Worm (Caenorhabditis elegans) whole organism, L1 larva: ENCODE measurements around the gene F35C11.5.

Experiments
- aha-1 ChIP-seq: fragments of 150-350 bp; optimal IDR thresholded peaks from 2 replicates; lab custom pipeline; 2014; ENCODE audit warnings: missing biosample characterization, missing genetic modification characterization
- aly-2 ChIP-seq: fragments of 150-350 bp; optimal IDR thresholded peaks from 2 replicates; lab custom pipeline; 2014; ENCODE audit warnings: missing biosample characterization, missing genetic modification characterization
- ceh-82 ChIP-seq, 3 experiments: fragments of 150-350 bp in 1 of 3; sonication (generic microtip) in 2 of 3; optimal IDR thresholded peaks; 2 replicates each; lab custom pipeline; 2014 to 2017; ENCODE audit warnings: missing biosample characterization in 3 of 3, missing genetic modification characterization in 3 of 3
- ceh-90 ChIP-seq: sonication (generic microtip); optimal IDR thresholded peaks from 2 replicates; lab custom pipeline; 2016; ENCODE audit warnings: missing genetic modification characterization, missing compliant biosample characterization
- efl-3 ChIP-seq: fragments of 200-800 bp; sonication (Bioruptor generic); optimal IDR thresholded peaks from 2 replicates; lab custom pipeline; 2018; ENCODE audit warnings: mild to moderate bottlenecking, missing genetic modification characterization, missing compliant biosample characterization
- elt-2 ChIP-seq: sonication (generic microtip); optimal IDR thresholded peaks from 2 replicates; lab custom pipeline; 2016; ENCODE audit warnings: missing genetic modification characterization, mild to moderate bottlenecking, inconsistent platforms, missing compliant biosample characterization, missing genetic modification reagents
- lir-3 ChIP-seq: sonication (generic microtip); optimal IDR thresholded peaks from 2 replicates; lab custom pipeline; 2016; ENCODE audit warnings: mild to moderate bottlenecking, missing genetic modification characterization, moderate library complexity, missing compliant biosample characterization; ENCODE audit not compliant: poor library complexity
- nhr-12 ChIP-seq: sonication (generic microtip); optimal IDR thresholded peaks from 2 replicates; lab custom pipeline; 2017; ENCODE audit warnings: missing biosample characterization, missing genetic modification characterization
- nhr-20 ChIP-seq: sonication (generic microtip); optimal IDR thresholded peaks from 2 replicates; lab custom pipeline; 2016; ENCODE audit warnings: mild to moderate bottlenecking, missing genetic modification characterization, missing compliant biosample characterization
- nhr-237 ChIP-seq: fragments of 150-350 bp; optimal IDR thresholded peaks from 2 replicates; lab custom pipeline; 2014; ENCODE audit warnings: missing biosample characterization, missing genetic modification characterization
- rnt-1 ChIP-seq: sonication (generic microtip); optimal IDR thresholded peaks from 2 replicates; lab custom pipeline; 2016; ENCODE audit warnings: mild to moderate bottlenecking, missing genetic modification characterization, moderate library complexity, missing compliant biosample characterization
- skn-1 ChIP-seq: fragments of 150-350 bp; optimal IDR thresholded peaks from 2 replicates; lab custom pipeline; 2014; ENCODE audit warnings: missing biosample characterization, missing genetic modification characterization
- tbx-2 ChIP-seq: sonication (generic microtip); optimal IDR thresholded peaks from 2 replicates; lab custom pipeline; 2016; ENCODE audit warnings: missing genetic modification characterization, missing compliant biosample characterization
- unc-86 ChIP-seq: sonication (generic microtip); optimal IDR thresholded peaks from 2 replicates; lab custom pipeline; 2016; ENCODE audit warnings: missing genetic modification characterization, missing compliant biosample characterization

- TF ChIP-seq nhr-12 (tag; lab: Kevin White, UChicago) = no peak
- no peak for TF ChIP-seq efl-3 (GFP tag; lab: Kevin White, UChicago)
- TF ChIP-seq elt-2 (tag; lab: Kevin White, UChicago) = no peak
- no peak for TF ChIP-seq lir-3
- no peak for TF ChIP-seq tbx-2 (tag; lab: Kevin White, UChicago)
- no peak for TF ChIP-seq aly-2 (tag; lab: Kevin White, UChicago)
- TF ChIP-seq skn-1 (tag; lab: Kevin White, UChicago) = no peak
- TF ChIP-seq nhr-237 (tag; lab: Kevin White, UChicago) = no peak
- no peak for TF ChIP-seq aha-1 (tag; lab: Kevin White, UChicago)
- TF ChIP-seq ceh-82 (tag; optimal IDR thresholded peaks at IDR 0.05; lab: Kevin White, UChicago) = no peak
- no peak for TF ChIP-seq ceh-90 (tag; lab: Kevin White, UChicago)
- TF ChIP-seq unc-86 (tag; lab: Kevin White, UChicago) = no peak
- no peak for TF ChIP-seq rnt-1 (tag; lab: Kevin White, UChicago)
- TF ChIP-seq nhr-20 (tag; lab: Kevin White, UChicago) = no peak
These were observed 39.2 kb upstream of the F35C11.5 start, which contains the start of gene M110.10 for ce11 chrII:8214367-8214766.
